Worm (Caenorhabditis elegans): ENCODE measurements around the gene nfyc-1.

- TF ChIP-seq mcd-1 (GFP tag; IDR thresholded peaks at IDR 0.05) (no peak), Y79H2A.3 (GFP tag; conservative IDR thresholded peaks at IDR 0.05) (no peak), attf-3 (GFP tag; conservative IDR thresholded peaks at IDR 0.05) (no peak), unc-62 (GFP tag; optimal IDR thresholded peaks at IDR 0.05) (no peak), hmg-20 (GFP tag; IDR thresholded peaks at IDR 0.05) (no peak)
Measured at ce11 chrII:19238-19637, 24.5 kb upstream of the nfyc-1 start, which contains the start of gene gmeb-1.

All from whole organism, young adult.